Fruit fly (Drosophila melanogaster) ovary, adult (tissue): ENCODE measurements around the gene mRpL16.

Source experiments
- CG17801 ChIP-seq: fragments of 200-800 bp; optimal IDR thresholded peaks from 2 replicates; lab custom pipeline; 2019; ENCODE audit warnings: missing biosample characterization, mild to moderate bottlenecking, missing genetic modification characterization, moderate library complexity; ENCODE audit not compliant: partially characterized antibody

The mRpL16 gene

dm6 chrX:1889926-1890325, at the start of gene mRpL16, which contains the start of gene trr:
Gene mRpL16, plus strand, starts transcription at chrX:1890256.
Gene trr, minus strand, starts transcription at chrX:1889950.
- peak; percentile 83 for TF ChIP-seq CG17801 (GFP tag; lab: Kevin White, UChicago)

dm6 chrX:1840520-1840919, 49.5 kb upstream of the mRpL16 start:
- TF ChIP-seq CG17801 (GFP tag; lab: Kevin White, UChicago), result no peak

DNA sequence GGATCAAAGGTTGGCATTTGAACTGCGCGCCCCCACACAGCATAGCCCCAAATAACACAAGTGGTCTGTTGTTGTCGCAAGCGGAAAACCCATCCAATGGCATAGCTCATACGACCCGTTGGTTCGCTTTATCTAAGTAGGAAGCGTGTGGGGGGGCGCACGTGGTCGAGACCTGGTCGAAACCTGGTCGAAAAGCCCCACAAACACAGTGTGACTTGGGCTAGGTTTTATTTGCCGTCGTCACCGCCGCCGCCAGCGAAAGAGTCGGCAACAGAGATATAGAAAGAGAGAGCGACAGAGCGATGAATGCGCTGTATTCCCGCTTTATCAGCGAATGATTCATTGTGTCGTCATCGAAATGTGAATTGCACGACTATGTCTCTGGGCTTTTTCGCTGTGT, 47.2 kb upstream of the mRpL16 start:
- peak; percentile 43 for TF ChIP-seq CG17801 (GFP tag; lab: Kevin White, UChicago)

DNA sequence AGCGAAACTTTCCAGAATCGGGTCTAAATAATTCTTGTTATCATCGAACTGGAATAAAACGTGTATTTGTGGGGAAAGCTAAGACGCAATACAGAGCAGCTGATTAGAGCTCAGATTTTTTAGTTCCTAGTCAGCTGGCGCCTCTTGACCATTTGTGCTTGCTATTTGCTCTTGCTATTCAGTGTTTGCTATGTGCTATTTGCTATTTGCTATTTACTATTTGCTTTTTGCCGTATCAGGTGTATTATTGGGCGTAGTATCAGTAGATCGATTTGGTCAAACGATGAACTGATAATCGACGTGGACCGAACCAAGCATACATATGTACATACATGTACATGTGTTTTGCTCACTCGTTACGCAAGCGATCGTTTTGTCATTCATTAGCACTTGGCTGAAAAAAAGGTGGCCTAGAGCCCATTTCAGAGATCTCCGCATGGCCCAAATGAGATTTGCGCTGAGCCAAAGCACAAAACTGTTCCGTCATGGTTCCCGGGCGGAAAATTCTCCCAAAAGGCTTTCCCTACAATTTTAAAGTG, 44.6 kb upstream of the mRpL16 start:
- no peak for TF ChIP-seq CG17801 (GFP tag; lab: Kevin White, UChicago)

dm6 chrX:1846386-1846785, 43.7 kb upstream of the mRpL16 start:
- no peak for TF ChIP-seq CG17801 (GFP tag; lab: Kevin White, UChicago)

- TF ChIP-seq CG17801 (GFP tag; lab: Kevin White, UChicago), result no peak
Observed at dm6 chrX:1847735-1848134, 42.3 kb upstream of the mRpL16 start.

DNA sequence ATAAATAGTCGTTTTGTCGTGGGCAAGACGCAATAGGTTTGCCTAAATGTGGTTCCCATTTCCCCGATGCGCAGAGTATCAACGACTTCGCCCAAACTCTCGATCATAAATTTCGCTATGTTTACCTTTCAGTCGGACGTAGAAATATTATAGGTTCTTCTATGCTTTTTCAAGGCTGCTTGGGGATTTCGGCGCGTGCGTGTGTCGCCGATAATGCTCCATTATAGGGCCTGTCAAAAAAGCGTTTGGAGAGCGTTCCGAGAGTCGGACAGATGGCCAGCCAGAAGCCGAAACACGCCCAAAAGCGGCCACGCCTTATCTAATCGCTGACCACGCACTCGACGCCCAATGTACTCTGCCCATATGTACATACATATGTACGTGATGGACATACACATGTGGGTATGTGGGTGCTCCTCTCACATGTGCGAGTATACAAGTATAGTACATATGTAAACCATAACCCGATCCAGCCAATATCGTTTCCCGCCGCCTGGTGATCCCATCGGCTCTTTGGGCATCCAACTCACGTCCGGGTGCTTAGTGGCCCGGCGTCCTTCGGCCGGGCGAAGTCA, 41.3 kb upstream of the mRpL16 start:
- no peak for TF ChIP-seq CG17801 (GFP tag; lab: Kevin White, UChicago)

DNA sequence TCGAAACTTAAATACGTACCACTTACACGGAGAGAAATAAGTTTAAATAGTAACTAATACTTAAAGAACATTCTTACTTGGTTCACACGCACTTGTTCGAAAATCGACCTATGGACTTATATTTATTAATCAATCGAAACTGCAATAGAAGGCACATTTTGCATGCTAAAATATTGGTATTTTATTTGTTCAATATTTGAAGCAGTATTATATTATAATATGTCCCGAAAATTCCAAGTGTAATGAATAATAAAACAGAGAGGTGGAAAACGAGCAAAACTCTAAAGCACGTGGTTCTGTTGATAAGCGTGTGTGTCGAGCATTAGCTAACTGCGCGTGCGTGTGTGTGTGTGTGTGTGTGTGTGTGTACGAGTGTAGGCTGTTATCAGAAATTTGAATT, 40.1 kb upstream of the mRpL16 start:
- peak; percentile 88 for TF ChIP-seq CG17801 (GFP tag; lab: Kevin White, UChicago)

DNA sequence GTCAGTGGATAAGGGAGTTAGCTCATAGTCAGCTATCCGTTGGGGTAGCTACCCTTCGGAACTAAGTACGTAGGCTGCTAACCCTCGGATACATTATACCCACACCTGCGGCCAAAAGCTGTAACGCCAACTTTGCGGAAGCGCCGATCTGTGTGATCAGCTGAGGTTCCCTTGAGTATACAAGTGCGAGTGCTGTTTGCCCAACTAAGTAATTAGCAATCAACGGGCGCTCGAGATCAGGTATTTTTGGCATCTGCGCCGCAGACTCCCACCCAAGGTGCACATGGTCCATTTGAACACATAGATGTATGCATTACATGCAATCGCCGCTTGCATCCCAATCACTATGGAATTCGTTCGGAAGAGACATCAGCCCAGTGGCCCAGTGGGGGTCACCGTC, 36.0 kb upstream of the mRpL16 start:
- TF ChIP-seq CG17801 (GFP tag; lab: Kevin White, UChicago), result no peak

DNA sequence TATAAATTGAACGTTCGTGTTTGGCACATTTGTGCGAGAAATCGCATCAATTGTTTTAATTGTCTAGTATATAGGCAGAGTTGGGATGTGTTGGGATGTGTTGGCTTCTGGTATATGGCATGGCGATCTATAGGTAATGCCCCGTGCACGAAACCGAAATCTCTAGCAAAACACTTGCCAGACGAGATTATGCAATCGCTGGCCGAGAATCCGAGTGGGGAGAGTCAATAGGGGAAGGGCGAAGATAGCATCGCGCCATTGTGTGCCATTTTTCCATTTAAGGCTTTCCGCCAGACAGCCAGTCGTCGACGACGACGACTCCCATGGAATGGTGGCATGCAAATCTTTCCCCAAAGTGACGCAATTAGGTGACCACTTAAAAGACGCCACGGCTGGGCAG, 35.2 kb upstream of the mRpL16 start:
- no peak for TF ChIP-seq CG17801 (GFP tag; lab: Kevin White, UChicago)

DNA sequence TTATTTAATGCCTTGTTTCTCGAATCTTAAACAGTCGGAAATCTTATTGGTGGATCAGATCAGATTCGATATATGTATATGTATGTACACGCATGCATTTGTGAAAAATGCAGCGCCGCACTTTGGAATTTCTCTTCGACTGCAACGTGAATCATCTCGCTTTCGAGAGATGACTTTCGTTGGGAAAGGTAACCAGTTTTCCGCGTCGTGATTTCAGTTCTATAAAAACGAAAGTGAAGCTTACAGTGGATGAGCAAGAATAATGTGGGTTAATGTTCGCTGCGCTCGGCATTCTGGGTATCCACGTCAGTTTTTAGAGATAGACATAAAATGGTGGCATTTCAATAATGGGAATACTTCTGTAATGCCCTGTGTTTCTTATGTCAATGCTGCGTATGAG, 33.5 kb upstream of the mRpL16 start:
- no peak for TF ChIP-seq CG17801 (GFP tag; lab: Kevin White, UChicago)

dm6 chrX:1858867-1859266, 31.2 kb upstream of the mRpL16 start, which contains the start of gene Lamtor5:
Gene Lamtor5, minus strand, starts transcription at chrX:1858971.
- TF ChIP-seq CG17801 (GFP tag; lab: Kevin White, UChicago), result peak; percentile 62

DNA sequence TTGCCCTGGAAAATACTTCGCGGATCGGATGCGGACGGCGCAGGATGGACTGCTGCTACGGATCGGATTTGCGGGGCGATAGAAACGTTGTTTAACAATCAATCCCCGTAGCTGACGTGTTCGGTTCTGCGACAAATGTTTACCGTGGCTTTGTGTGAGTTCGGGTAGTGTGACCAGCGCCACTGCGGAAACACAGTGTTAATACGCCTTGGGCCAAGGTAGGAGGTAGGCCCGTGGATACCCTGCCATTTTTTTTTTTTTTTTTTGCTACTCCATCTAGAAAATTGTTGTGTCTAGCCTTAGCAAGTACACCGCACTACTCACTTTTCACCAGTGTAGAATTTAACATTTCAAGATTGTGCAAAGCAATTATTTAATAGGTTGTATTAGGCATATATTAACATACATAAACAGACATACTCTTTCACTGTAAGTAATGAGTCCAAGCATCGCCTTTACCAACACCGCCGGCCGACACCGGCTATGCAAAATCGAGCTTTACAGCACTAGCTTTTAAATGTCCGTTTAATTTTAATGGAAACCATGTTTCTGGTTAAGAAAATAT, 28.4 kb upstream of the mRpL16 start, which contains the start of gene deltaCOP:
deltaCOP (minus strand) TSS at position 171 of the 565 bp plus-strand sequence.
- peak; percentile 82 for TF ChIP-seq CG17801 (GFP tag; lab: Kevin White, UChicago)

DNA sequence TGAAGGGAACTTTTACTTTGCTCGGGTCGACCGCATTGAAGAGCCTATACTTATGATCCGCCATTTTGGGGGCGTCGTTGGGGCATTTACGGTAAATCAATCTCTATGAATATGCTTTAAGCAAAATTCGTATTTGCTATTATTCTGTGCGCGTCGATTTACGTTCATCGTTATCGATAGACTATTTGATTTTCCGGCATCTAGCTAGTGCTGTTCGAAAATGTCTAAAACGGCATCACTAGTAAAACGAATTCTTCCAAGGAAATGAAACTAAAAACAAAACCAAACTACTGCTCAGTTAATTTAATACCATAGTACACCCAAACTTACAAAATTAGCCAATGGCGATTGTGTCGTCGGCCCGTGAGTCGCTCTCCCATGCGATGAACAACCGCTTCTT, 24.4 kb upstream of the mRpL16 start, which contains the start of the genes Gcna and MED18:
Gcna (minus strand) TSS at position 163 of the 400 bp plus-strand sequence.
MED18 (plus strand) TSS at position 237 of the 400 bp plus-strand sequence.
- no peak for TF ChIP-seq CG17801 (GFP tag; lab: Kevin White, UChicago)

DNA sequence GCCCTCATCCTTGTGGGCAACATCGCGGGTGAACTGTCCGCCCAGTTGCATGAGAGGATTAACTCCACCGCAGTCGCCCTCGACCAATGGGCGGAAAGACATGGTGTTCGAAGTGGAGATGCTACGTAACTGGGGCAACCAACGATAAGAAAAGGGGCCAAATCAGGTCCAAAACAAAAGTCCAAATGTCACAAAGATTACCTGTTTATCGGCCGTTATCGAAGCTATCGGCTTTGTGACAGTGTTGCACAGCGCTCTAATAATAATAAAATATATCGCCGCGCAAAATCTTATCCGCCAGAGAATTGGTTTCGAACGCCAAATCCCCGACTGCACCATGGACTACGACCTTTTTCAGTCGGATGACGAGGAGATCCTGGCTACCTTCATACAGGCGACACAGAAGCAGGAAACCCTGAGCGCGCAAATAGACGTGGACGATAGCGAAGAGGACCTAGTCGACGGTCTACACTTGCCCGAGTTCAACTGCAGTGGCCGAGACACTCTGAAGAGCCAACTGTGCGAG, 21.4 kb upstream of the mRpL16 start, which contains the start of the genes CG14803 and Pex5:
CG14803 (plus strand) TSS at position 285 of the 526 bp plus-strand sequence.
Pex5 (minus strand) TSS at position 476 of the 526 bp plus-strand sequence.
- TF ChIP-seq CG17801 (GFP tag; lab: Kevin White, UChicago), result peak; percentile 26
